Worm (Caenorhabditis elegans): ENCODE results near the gene prx-13.

- TF ChIP-seq dao-5 (tag; optimal IDR thresholded peaks at IDR 0.05) (no peak), W03F9.2 (tag; optimal IDR thresholded peaks at IDR 0.05) (no peak), him-1 (tag; optimal IDR thresholded peaks at IDR 0.05) (no peak)
These were observed 35.9 kb upstream of the prx-13 start for ce11 chrII:7287709-7288108.
